Worm (Caenorhabditis elegans): ENCODE measurements around the gene nspd-6.

Gene nspd-6

ce11 chrIV:5183755-5184166 lies 18.2 kb upstream of the nspd-6 start, which contains the start of gene W03F8.4 (continued):
- TF ChIP-seq blmp-1 (tag; optimal IDR thresholded peaks at IDR 0.05) (peak; percentile 100), nhr-85 (tag) (peak; percentile 99), C04F5.9 (tag; optimal IDR thresholded peaks at IDR 0.05) (peak; percentile 85), tbx-2 (tag; optimal IDR thresholded peaks at IDR 0.05) (peak; percentile 97), rnt-1 (tag; optimal IDR thresholded peaks at IDR 0.05) (peak; percentile 97), pqm-1 (tag; optimal IDR thresholded peaks at IDR 0.05) (no peak), elt-3 (tag; optimal IDR thresholded peaks at IDR 0.05) (peak in 4 of 6 experiments; percentile 32 to 95 (median 88)), F16B12.6 (tag; optimal IDR thresholded peaks at IDR 0.05) (peak; percentile 75), unc-86 (tag; optimal IDR thresholded peaks at IDR 0.05) (peak; percentile 91), sox-4 (tag; optimal IDR thresholded peaks at IDR 0.05) (peak; percentile 87), nhr-20 (tag; optimal IDR thresholded peaks at IDR 0.05) (peak; percentile 96), fkh-10 (GFP tag; optimal IDR thresholded peaks at IDR 0.05) (peak; percentile 67), C34B4.2 (tag; optimal IDR thresholded peaks at IDR 0.05) (peak; percentile 31), fkh-4 (tag; optimal IDR thresholded peaks at IDR 0.05; ENCODE audit: borderline replicate concordance) (peak; percentile 80), nhr-84 (tag; optimal IDR thresholded peaks at IDR 0.05) (peak; percentile 10), isw-1 (GFP tag; IDR thresholded peaks at IDR 0.05) (peak; percentile 93), efl-3 (GFP tag; optimal IDR thresholded peaks at IDR 0.05) (peak; percentile 78), xbp-1 (tag; optimal IDR thresholded peaks at IDR 0.05) (peak; percentile 94), irx-1 (tag; optimal IDR thresholded peaks at IDR 0.05) (peak; percentile 93), ces-1 (GFP tag; optimal IDR thresholded peaks at IDR 0.05) (no peak), nhr-12 (tag; optimal IDR thresholded peaks at IDR 0.05) (no peak), unc-30 (tag; optimal IDR thresholded peaks at IDR 0.05) (no peak), efl-1 (optimal IDR thresholded peaks at IDR 0.05) (peak; percentile 96 to 100), efl-1 (GFP tag; optimal IDR thresholded peaks at IDR 0.05 in 1 of 2) (peak; percentile 99 to 100), ceh-90 (tag; optimal IDR thresholded peaks at IDR 0.05) (peak; percentile 55), lin-35 (GFP tag; optimal IDR thresholded peaks at IDR 0.05) (peak; percentile 99), nhr-71 (tag; optimal IDR thresholded peaks at IDR 0.05) (peak; percentile 98), jun-1 (tag; optimal IDR thresholded peaks at IDR 0.05) (peak; percentile 92), pag-3 (tag; optimal IDR thresholded peaks at IDR 0.05; ENCODE audit: borderline replicate concordance, insufficient read depth) (peak; percentile 75), sup-37 (GFP tag; optimal IDR thresholded peaks at IDR 0.05) (peak; percentile 92), nhr-11 (tag; optimal IDR thresholded peaks at IDR 0.05) (peak; percentile 89), lir-3 (tag; optimal IDR thresholded peaks at IDR 0.05; ENCODE audit: poor library complexity) (peak; percentile 84), sptf-1 (tag; optimal IDR thresholded peaks at IDR 0.05) (no peak), aha-1 (tag; optimal IDR thresholded peaks at IDR 0.05) (peak; percentile 68), fkh-8 (tag; optimal IDR thresholded peaks at IDR 0.05) (peak; percentile 83), swsn-7 (tag; optimal IDR thresholded peaks at IDR 0.05) (peak; percentile 96), ceh-8 (GFP tag; optimal IDR thresholded peaks at IDR 0.05) (peak; percentile 95), Y116A8C.19 (tag; optimal IDR thresholded peaks at IDR 0.05; ENCODE audit: borderline replicate concordance) (peak; percentile 37), egl-13 (tag; optimal IDR thresholded peaks at IDR 0.05) (peak; percentile 93), unc-62 (GFP tag; optimal IDR thresholded peaks at IDR 0.05) (peak; percentile 58), mab-9 (GFP tag; IDR thresholded peaks at IDR 0.05) (peak; percentile 88)

- TF ChIP-seq skn-1 (tag; optimal IDR thresholded peaks at IDR 0.05) = no peak
- no peak for TF ChIP-seq nhr-85 (tag)
- no peak for TF ChIP-seq fkh-8 (tag; optimal IDR thresholded peaks at IDR 0.05)
- TF ChIP-seq mdl-1 (tag; optimal IDR thresholded peaks at IDR 0.05) = no peak
- no peak for TF ChIP-seq egl-13 (tag; optimal IDR thresholded peaks at IDR 0.05)
- TF ChIP-seq alr-1 (tag; optimal IDR thresholded peaks at IDR 0.05; ENCODE audit: borderline replicate concordance) = no peak
- TF ChIP-seq mef-2 (tag; optimal IDR thresholded peaks at IDR 0.05) = no peak
- no peak for TF ChIP-seq ztf-4 (tag; optimal IDR thresholded peaks at IDR 0.05)
- TF ChIP-seq lin-14 (GFP tag; optimal IDR thresholded peaks at IDR 0.05) = no peak
Measured at ce11 chrIV:5173032-5173431, 7.5 kb upstream of the nspd-6 start, which contains the start of gene lam-1. Gene lam-1 (plus strand): TSS chrIV:5173332.
